Worm (Caenorhabditis elegans): ENCODE results near the gene set-11.

DNA sequence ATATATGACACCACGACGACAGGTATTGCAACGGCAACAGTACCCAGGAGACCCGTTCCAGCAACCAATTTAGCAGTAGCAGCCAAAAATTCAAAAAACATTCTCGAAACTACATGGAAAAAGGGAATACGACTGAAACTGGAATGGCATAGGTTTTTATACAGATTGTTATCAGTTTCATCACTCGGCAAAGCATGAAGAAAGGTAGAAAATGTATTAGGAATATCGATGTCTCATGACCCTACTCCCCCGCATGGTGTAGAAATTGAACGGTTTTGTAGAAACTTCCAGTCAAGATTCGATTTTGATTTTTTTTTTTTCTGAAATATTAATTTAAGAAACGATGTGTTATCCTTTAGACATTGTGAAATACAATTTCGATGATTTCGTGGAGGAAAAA, 18.5 kb upstream of the set-11 start, which contains the start of gene T05A8.2:
- TF ChIP-seq ets-5 (GFP tag; IDR thresholded peaks at IDR 0.05) (no peak), lin-15B (tag; optimal IDR thresholded peaks at IDR 0.05) (no peak), sptf-1 (tag; optimal IDR thresholded peaks at IDR 0.05) (no peak), sox-4 (tag; optimal IDR thresholded peaks at IDR 0.05) (no peak), ces-1 (GFP tag; optimal IDR thresholded peaks at IDR 0.05) (no peak), elt-3 (tag; optimal IDR thresholded peaks at IDR 0.05) (no peak)
